Worm (Caenorhabditis elegans): ENCODE measurements around the gene K12H6.7.

DNA sequence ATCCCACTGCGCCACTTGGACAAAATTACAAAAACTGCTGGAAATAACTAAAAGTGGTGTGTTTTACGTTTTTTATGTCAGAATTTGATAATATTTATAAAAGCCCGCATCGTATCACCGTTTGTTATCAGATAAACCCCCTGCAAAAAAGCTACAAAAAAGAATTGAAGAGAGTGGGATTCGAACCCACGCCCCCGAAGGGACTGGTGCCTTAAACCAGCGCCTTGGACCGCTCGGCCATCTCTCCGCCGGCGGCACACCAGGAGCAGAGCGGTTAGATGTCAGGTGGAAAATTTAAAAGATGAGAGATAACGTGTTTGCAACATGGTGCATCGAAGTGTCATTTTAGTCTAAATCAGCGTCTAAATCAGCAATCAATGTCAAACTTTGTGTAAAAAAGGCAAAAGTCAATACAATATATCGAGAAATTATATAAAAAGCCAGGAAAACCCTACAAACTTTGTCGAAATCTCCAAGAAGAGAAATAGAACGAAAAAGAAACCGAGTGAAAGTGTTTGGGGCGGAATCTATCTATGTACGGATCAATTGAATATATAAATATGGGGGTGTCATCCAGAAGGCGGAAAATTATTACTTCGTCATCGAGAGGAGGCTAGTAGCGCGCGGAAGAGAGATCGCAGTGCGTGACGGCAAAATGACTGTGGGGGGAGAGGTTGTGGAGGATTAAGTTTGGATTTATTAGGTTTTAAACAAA, 24.8 kb upstream of the K12H6.7 start:
- TF ChIP-seq ekl-4 (GFP tag; IDR thresholded peaks at IDR 0.05) (no peak), F49E8.2 (tag; optimal IDR thresholded peaks at IDR 0.05; ENCODE audit: insufficient read depth) (peak; percentile 15)
